5 fruit fly cellular contexts compared by ENCODE assay signal in genomic region chrX:15859869-15860268, dm6.
TF ChIP-seq lines count a peak whose summit lies in the region.

Gbeta13F (plus strand) TSS chrX:15860115.

- no peak for TF ChIP-seq CTCF in whole organism, embryonic (GFP tag; optimal IDR thresholded peaks at IDR 0.05; lab: Kevin White, UChicago)

TF ChIP-seq in whole organism, adult, 20 proteins besides CTCF, POLR2A, EP300 and RAD21 (continues in another document):
- TF ChIP-seq CG7045 (GFP tag; optimal IDR thresholded peaks at IDR 0.05; lab: Kevin White, UChicago) (no peak), Mnt (GFP tag; optimal IDR thresholded peaks at IDR 0.05; lab: Kevin White, UChicago) (no peak), tj (GFP tag; optimal IDR thresholded peaks at IDR 0.05; lab: Kevin White, UChicago) (no peak), CG1620 (GFP tag; optimal IDR thresholded peaks at IDR 0.05; lab: Kevin White, UChicago) (peak; percentile 42), toe (GFP tag; optimal IDR thresholded peaks at IDR 0.05; lab: Kevin White, UChicago) (no peak), Hr96 (GFP tag; optimal IDR thresholded peaks at IDR 0.05; lab: Kevin White, UChicago) (no peak), CG5204 (GFP tag; optimal IDR thresholded peaks at IDR 0.05; lab: Kevin White, UChicago) (no peak), CG12768 (GFP tag; optimal IDR thresholded peaks at IDR 0.05; lab: Kevin White, UChicago) (no peak), Clk (GFP tag; optimal IDR thresholded peaks at IDR 0.05; lab: Kevin White, UChicago) (no peak), ovo (GFP tag; optimal IDR thresholded peaks at IDR 0.05; lab: Kevin White, UChicago) (peak; percentile 10), bab1 (GFP tag; optimal IDR thresholded peaks at IDR 0.05; lab: Kevin White, UChicago) (peak; percentile 43), CG33017 (tag; optimal IDR thresholded peaks at IDR 0.05; lab: Kevin White, UChicago) (no peak), Crg-1 (GFP tag; optimal IDR thresholded peaks at IDR 0.05; lab: Kevin White, UChicago) (no peak), CG7101 (tag; optimal IDR thresholded peaks at IDR 0.05; lab: Kevin White, UChicago) (no peak), cnc (optimal IDR thresholded peaks at IDR 0.05; lab: Kevin White, UChicago) (no peak), kay (GFP tag; lab: Kevin White, UChicago; ENCODE audit: borderline replicate concordance) (no peak), pad (GFP tag; optimal IDR thresholded peaks at IDR 0.05; lab: Kevin White, UChicago) (no peak), CG14711 (tag; optimal IDR thresholded peaks at IDR 0.05; lab: Kevin White, UChicago) (peak; percentile 4), cic (GFP tag; optimal IDR thresholded peaks at IDR 0.05; lab: Kevin White, UChicago) (no peak)

TF ChIP-seq in whole organism, embryonic, 481 proteins besides CTCF, POLR2A, EP300 and RAD21 (continues in another document):
- TF ChIP-seq slbo (GFP tag; IDR thresholded peaks at IDR 0.05; lab: Robert Waterston, UW) (peak; percentile 60), Scr (GFP tag; IDR thresholded peaks at IDR 0.05; lab: Robert Waterston, UW; ENCODE audit: partially characterized antibody) (peak; percentile 56), B-H2 (GFP tag; optimal IDR thresholded peaks at IDR 0.05; lab: Kevin White, UChicago) (no peak), bowl (GFP tag; IDR thresholded peaks at IDR 0.05; lab: Robert Waterston, UW) (no peak), CG42726 (GFP tag; IDR thresholded peaks at IDR 0.05; lab: Robert Waterston, UW; ENCODE audit: partially characterized antibody) (peak; percentile 53), ewg (GFP tag; optimal IDR thresholded peaks at IDR 0.05; lab: Kevin White, UChicago) (no peak), CG8290 (GFP tag; optimal IDR thresholded peaks at IDR 0.05; lab: Kevin White, UChicago) (no peak), CG8290 (tag; optimal IDR thresholded peaks at IDR 0.05; lab: Kevin White, UChicago) (peak in 1 of 2 experiments; percentile 66), CG15073 (GFP tag; optimal IDR thresholded peaks at IDR 0.05; lab: Kevin White, UChicago) (no peak), CoRest (tag; optimal IDR thresholded peaks at IDR 0.05; lab: Kevin White, UChicago) (peak; percentile 0), Gug (GFP tag; IDR thresholded peaks at IDR 0.05; lab: Robert Waterston, UW) (peak; percentile 31; the same call in 1 of the 4 replicates), Ets65A (GFP tag; lab: Kevin White, UChicago) (no peak), pzg (GFP tag; optimal IDR thresholded peaks at IDR 0.05; lab: Kevin White, UChicago) (peak; percentile 51), nom (GFP tag; optimal IDR thresholded peaks at IDR 0.05; lab: Kevin White, UChicago) (no peak), ato (GFP tag; IDR thresholded peaks at IDR 0.05; lab: Robert Waterston, UW; ENCODE audit: partially characterized antibody) (peak; percentile 50; the same call in 1 of the 2 replicates), CG4707 (GFP tag; optimal IDR thresholded peaks at IDR 0.05; lab: Kevin White, UChicago) (no peak), CG6791 (GFP tag; IDR thresholded peaks at IDR 0.05; lab: Robert Waterston, UW; ENCODE audit: partially characterized antibody) (peak; percentile 79), CG8359 (GFP tag; optimal IDR thresholded peaks at IDR 0.05; lab: Kevin White, UChicago; ENCODE audit: borderline replicate concordance) (no peak)

TF ChIP-seq in whole organism, prepupa, 60 proteins besides CTCF, POLR2A, EP300 and RAD21:
- TF ChIP-seq CG4318 (GFP tag; optimal IDR thresholded peaks at IDR 0.05; lab: Kevin White, UChicago) (no peak), CG6163 (GFP tag; IDR thresholded peaks at IDR 0.05; lab: Robert Waterston, UW) (peak; percentile 34; the same call in 1 of the 3 replicates), Gug (GFP tag; IDR thresholded peaks at IDR 0.05; lab: Robert Waterston, UW) (no peak)

TF ChIP-seq in whole organism, pupa, 21 proteins besides CTCF, POLR2A, EP300 and RAD21:
- TF ChIP-seq CG4496 (GFP tag; IDR thresholded peaks at IDR 0.05; lab: Robert Waterston, UW) (peak; percentile 33; the same call in 2 of the 3 replicates), D1 (tag; optimal IDR thresholded peaks at IDR 0.05; lab: Kevin White, UChicago) (no peak)

TF ChIP-seq in whole organism, wandering third instar larva, 38 proteins besides CTCF, POLR2A, EP300 and RAD21:
- TF ChIP-seq Myc (optimal IDR thresholded peaks at IDR 0.05; lab: Kevin White, UChicago) = no peak
- peak; percentile 19 for TF ChIP-seq HLH106 (tag; optimal IDR thresholded peaks at IDR 0.05; lab: Kevin White, UChicago)
- peak; percentile 20 for TF ChIP-seq Hr83 (GFP tag; optimal IDR thresholded peaks at IDR 0.05; lab: Kevin White, UChicago; ENCODE audit: poor library complexity, severe bottlenecking)
